Fruit fly (Drosophila melanogaster): ENCODE measurements around the gene CG6785.
A peak's percentile ranks its signal among the peaks of the same experiment; 100 is the strongest.

The CG6785 gene

dm6 chr2L:12011682-12012655, 33.0 kb downstream of the CG6785 start (continued):
- peak; percentile 36 for TF ChIP-seq achi (GFP tag; optimal IDR thresholded peaks at IDR 0.05)
- peak; percentile 29 for TF ChIP-seq CG34406 (GFP tag; optimal IDR thresholded peaks at IDR 0.05)
- TF ChIP-seq CG11294 (GFP tag; IDR thresholded peaks at IDR 0.05) = no peak
- peak; percentile 53 for TF ChIP-seq CG16779 (tag; optimal IDR thresholded peaks at IDR 0.05)
- peak; percentile 90 for TF ChIP-seq CG6854 (GFP tag; optimal IDR thresholded peaks at IDR 0.05)
- TF ChIP-seq ss (GFP tag; optimal IDR thresholded peaks at IDR 0.05) = peak; percentile 75 to 78
- TF ChIP-seq Ets96B (tag; optimal IDR thresholded peaks at IDR 0.05) = peak; percentile 54
- peak; percentile 82 for TF ChIP-seq esn (GFP tag; optimal IDR thresholded peaks at IDR 0.05)
- no peak for TF ChIP-seq CG15336 (GFP tag; IDR thresholded peaks at IDR 0.05)
- peak; percentile 54 for TF ChIP-seq Lpt (GFP tag; optimal IDR thresholded peaks at IDR 0.05)

dm6 chr2L:12010877-12011666, 33.9 kb downstream of the CG6785 start:
- TF ChIP-seq CG6808 (GFP tag; optimal IDR thresholded peaks at IDR 0.05) = peak; percentile 96
- TF ChIP-seq Eip78C (GFP tag) = peak; percentile 97
- peak; percentile 93 for TF ChIP-seq CG32006 (GFP tag; optimal IDR thresholded peaks at IDR 0.05)
- TF ChIP-seq dac (GFP tag; optimal IDR thresholded peaks at IDR 0.05) = peak; percentile 78
- peak; percentile 82 for TF ChIP-seq CG1621 (tag; optimal IDR thresholded peaks at IDR 0.05)
- TF ChIP-seq lz (GFP tag; optimal IDR thresholded peaks at IDR 0.05) = peak; percentile 92
- peak; percentile 90 for TF ChIP-seq CG3919 (GFP tag; optimal IDR thresholded peaks at IDR 0.05)
- TF ChIP-seq cyc (GFP tag; optimal IDR thresholded peaks at IDR 0.05) = peak; percentile 84
- peak; percentile 80 for TF ChIP-seq Hr39 (GFP tag; optimal IDR thresholded peaks at IDR 0.05)
- no peak for TF ChIP-seq CG15336 (GFP tag; IDR thresholded peaks at IDR 0.05)
- peak; percentile 79 for TF ChIP-seq Blimp-1 (GFP tag; optimal IDR thresholded peaks at IDR 0.05)
- TF ChIP-seq Hr38 (GFP tag; optimal IDR thresholded peaks at IDR 0.05) = peak; percentile 48
- peak; percentile 55 to 89 for TF ChIP-seq salr (GFP tag; optimal IDR thresholded peaks at IDR 0.05)
- peak; percentile 93 for TF ChIP-seq CG16779 (tag; optimal IDR thresholded peaks at IDR 0.05)
- peak; percentile 90 for TF ChIP-seq spab (GFP tag; optimal IDR thresholded peaks at IDR 0.05)
- TF ChIP-seq Eip93F (GFP tag; optimal IDR thresholded peaks at IDR 0.05) = no peak
- TF ChIP-seq Eip75B (GFP tag; optimal IDR thresholded peaks at IDR 0.05) = peak; percentile 84
- peak; percentile 93 for TF ChIP-seq svp (GFP tag)
- no peak for TF ChIP-seq CG6163 (GFP tag; IDR thresholded peaks at IDR 0.05)
- TF ChIP-seq OdsH (GFP tag; optimal IDR thresholded peaks at IDR 0.05) = peak; percentile 91
- peak; percentile 88 for TF ChIP-seq CG8319 (GFP tag; optimal IDR thresholded peaks at IDR 0.05)
- peak; percentile 88 for TF ChIP-seq CG31627 (GFP tag; optimal IDR thresholded peaks at IDR 0.05)
- TF ChIP-seq Gug (GFP tag; IDR thresholded peaks at IDR 0.05) = no peak
- peak; percentile 93 for TF ChIP-seq esn (GFP tag; optimal IDR thresholded peaks at IDR 0.05)
- peak; percentile 92 for TF ChIP-seq topi (GFP tag; optimal IDR thresholded peaks at IDR 0.05)
- TF ChIP-seq pdm3 (GFP tag; optimal IDR thresholded peaks at IDR 0.05) = peak; percentile 89
- peak; percentile 91 for TF ChIP-seq CG34406 (GFP tag; optimal IDR thresholded peaks at IDR 0.05)
- TF ChIP-seq CG8632 (GFP tag; optimal IDR thresholded peaks at IDR 0.05) = peak; percentile 92
- TF ChIP-seq vri (GFP tag; optimal IDR thresholded peaks at IDR 0.05) = no peak
- peak; percentile 88 to 94 for TF ChIP-seq ss (GFP tag; optimal IDR thresholded peaks at IDR 0.05)
- peak; percentile 83 for TF ChIP-seq net (GFP tag; optimal IDR thresholded peaks at IDR 0.05)
- TF ChIP-seq Sox15 (GFP tag; optimal IDR thresholded peaks at IDR 0.05) = peak; percentile 86
- TF ChIP-seq CG6276 (GFP tag; optimal IDR thresholded peaks at IDR 0.05) = peak; percentile 95
- peak; percentile 91 for TF ChIP-seq CG10631 (GFP tag; optimal IDR thresholded peaks at IDR 0.05)
- peak; percentile 87 for TF ChIP-seq CG11902 (GFP tag; optimal IDR thresholded peaks at IDR 0.05)
- peak; percentile 86 for TF ChIP-seq CG6854 (GFP tag; optimal IDR thresholded peaks at IDR 0.05)
- TF ChIP-seq fd85E (GFP tag; optimal IDR thresholded peaks at IDR 0.05) = peak; percentile 42
- TF ChIP-seq CG11294 (GFP tag; IDR thresholded peaks at IDR 0.05) = no peak
- peak; percentile 71 for TF ChIP-seq Ets21C (GFP tag; optimal IDR thresholded peaks at IDR 0.05)
- TF ChIP-seq CG3032 (tag; optimal IDR thresholded peaks at IDR 0.05) = peak; percentile 95
- no peak for TF ChIP-seq dsx (GFP tag; optimal IDR thresholded peaks at IDR 0.05; ENCODE audit: poor library complexity, severe bottlenecking)
- no peak for TF ChIP-seq CG8119 (GFP tag; IDR thresholded peaks at IDR 0.05)

All from whole organism, prepupa.